Worm (Caenorhabditis elegans): ENCODE data around the gene K03B4.2.

- TF ChIP-seq ceh-82 (tag; optimal IDR thresholded peaks at IDR 0.05) (no peak), ztf-4 (tag; optimal IDR thresholded peaks at IDR 0.05) (no peak), unc-39 (tag; optimal IDR thresholded peaks at IDR 0.05) (no peak), sea-2 (GFP tag; optimal IDR thresholded peaks at IDR 0.05) (no peak)
Measured at ce11 chrV:4693282-4693588, 5.4 kb downstream of the K03B4.2 start.

Data from whole organism, L3 larva.